Fruit fly (Drosophila melanogaster) whole organism, wandering third instar larva: ENCODE measurements around the gene st.

ENCODE experiments used
- Abd-B ChIP-seq: fragments of >200 bp; optimal IDR thresholded peaks from 2 replicates; lab custom pipeline; 2017; ENCODE audit warnings: missing biosample characterization, missing genetic modification characterization
- CG32264 ChIP-seq: fragments of 200-800 bp; sonication (Bioruptor generic); optimal IDR thresholded peaks from 2 replicates; lab custom pipeline; 2016; ENCODE audit warnings: missing biosample characterization, missing genetic modification characterization
- CG9705 ChIP-seq: fragments of 200-800 bp; sonication (Bioruptor generic); optimal IDR thresholded peaks from 2 replicates; lab custom pipeline; 2018; ENCODE audit warnings: missing biosample characterization, mild to moderate bottlenecking, missing genetic modification characterization
- CrebA ChIP-seq: fragments of 200-800 bp; sonication (Bioruptor generic); optimal IDR thresholded peaks from 2 replicates; lab custom pipeline; 2016; ENCODE audit warnings: missing biosample characterization, mild to moderate bottlenecking, missing genetic modification characterization, borderline replicate concordance
- Dfd ChIP-seq: fragments of >200 bp; optimal IDR thresholded peaks from 2 replicates; lab custom pipeline; 2017; ENCODE audit warnings: missing biosample characterization, missing genetic modification characterization
- Dif ChIP-seq: fragments of 200-275, 200-300 bp; sonication (Bioruptor generic); optimal IDR thresholded peaks from 2 replicates; lab custom pipeline; 2018; ENCODE audit warnings: missing biosample characterization, missing genetic modification characterization; ENCODE audit not compliant: partially characterized antibody
- GATAd ChIP-seq: sonication (Bioruptor generic); optimal IDR thresholded peaks from 2 replicates; lab custom pipeline; 2016; ENCODE audit warnings: missing biosample characterization, missing genetic modification characterization
- HLH106 ChIP-seq: fragments of 200-800 bp; optimal IDR thresholded peaks from 3 replicates; lab custom pipeline; 2019; ENCODE audit warnings: missing biosample characterization, mild to moderate bottlenecking, missing genetic modification characterization, moderate library complexity
- Hnf4 ChIP-seq: fragments of 200-800 bp; sonication (Bioruptor generic); optimal IDR thresholded peaks from 2 replicates; lab custom pipeline; 2016; ENCODE audit warnings: missing biosample characterization, mild to moderate bottlenecking, missing genetic modification characterization
- Hr78 ChIP-seq: fragments of >200 bp; optimal IDR thresholded peaks from 2 replicates; lab custom pipeline; 2017; ENCODE audit warnings: missing biosample characterization, missing genetic modification characterization
- Hr83 ChIP-seq: fragments of 200-300 bp; sonication (Bioruptor generic); optimal IDR thresholded peaks from 2 replicates; lab custom pipeline; 2016; ENCODE audit warnings: missing biosample characterization, mild to moderate bottlenecking, missing genetic modification characterization, moderate library complexity; ENCODE audit not compliant: poor library complexity, severe bottlenecking
- Jra ChIP-seq: sonication (Bioruptor generic); optimal IDR thresholded peaks from 2 replicates; lab custom pipeline; 2016; ENCODE audit warnings: missing biosample characterization, missing genetic modification characterization
- Mio ChIP-seq: sonication (Bioruptor generic); optimal IDR thresholded peaks from 2 replicates; lab custom pipeline; 2016; ENCODE audit warnings: missing biosample characterization, missing genetic modification characterization
- Myc ChIP-seq: fragments of >200 bp; optimal IDR thresholded peaks from 2 replicates; lab custom pipeline; 2017
- N ChIP-seq: fragments of >200 bp; optimal IDR thresholded peaks from 2 replicates; lab custom pipeline; 2018; ENCODE audit warnings: missing biosample characterization, missing external identifiers, missing genetic modification characterization
- OdsH ChIP-seq: fragments of 200-800 bp; sonication (Bioruptor generic); optimal IDR thresholded peaks from 2 replicates; lab custom pipeline; 2016; ENCODE audit warnings: missing biosample characterization, mild to moderate bottlenecking, missing genetic modification characterization
- Rel ChIP-seq, 2 experiments: fragments of 200-800 bp; sonication (Bioruptor generic) in 1 of 2; optimal IDR thresholded peaks; 2 replicates in 1 of 2; 3 replicates in 1 of 2; lab custom pipeline; 2016 to 2019; ENCODE audit warnings: mild to moderate bottlenecking in 2 of 2, missing biosample characterization in 2 of 2, missing genetic modification characterization in 2 of 2, moderate library complexity in 1 of 2
- Sp1 ChIP-seq: fragments of 200-800 bp; sonication (Bioruptor generic); optimal IDR thresholded peaks from 3 replicates; lab custom pipeline; 2019; ENCODE audit warnings: missing biosample characterization, mild to moderate bottlenecking, missing genetic modification characterization, moderate library complexity
- Vsx2 ChIP-seq: fragments of 200-300, 225-300 bp; sonication (Bioruptor generic); optimal IDR thresholded peaks from 2 replicates; lab custom pipeline; 2018; ENCODE audit warnings: missing biosample characterization, missing genetic modification characterization; ENCODE audit not compliant: partially characterized antibody
- br ChIP-seq: fragments of 200-800 bp; sonication (Bioruptor generic); optimal IDR thresholded peaks from 2 replicates; lab custom pipeline; 2016; ENCODE audit warnings: missing biosample characterization, missing genetic modification characterization
- brk ChIP-seq: fragments of 200-800 bp; sonication (Bioruptor generic); optimal IDR thresholded peaks from 2 replicates; lab custom pipeline; 2016; ENCODE audit warnings: missing biosample characterization, mild to moderate bottlenecking, missing genetic modification characterization
- dl ChIP-seq, 2 experiments: fragments of 175-275, 200-275 bp in 1 of 2; fragments of 200-275 bp in 1 of 2; sonication (Bioruptor generic); optimal IDR thresholded peaks; lab custom pipeline; 2018; ENCODE audit warnings: mild to moderate bottlenecking in 2 of 2, missing biosample characterization in 2 of 2, missing genetic modification characterization in 2 of 2, moderate library complexity in 2 of 2; ENCODE audit not compliant: partially characterized antibody in 2 of 2, insufficient read depth in 1 of 2
- dmrt93B ChIP-seq: fragments of 200-800 bp; sonication (Bioruptor generic); optimal IDR thresholded peaks from 2 replicates; lab custom pipeline; 2018; ENCODE audit warnings: missing biosample characterization, mild to moderate bottlenecking, missing genetic modification characterization
- dsf ChIP-seq: sonication (Bioruptor generic); optimal IDR thresholded peaks from 2 replicates; lab custom pipeline; 2016; ENCODE audit warnings: missing biosample characterization, missing genetic modification characterization, borderline replicate concordance
- ey ChIP-seq: fragments of 200-800 bp; sonication (Bioruptor generic); optimal IDR thresholded peaks from 2 replicates; lab custom pipeline; 2016; ENCODE audit warnings: missing biosample characterization, missing genetic modification characterization
- foxo ChIP-seq, 2 experiments: fragments of 200-800 bp; sonication (Bioruptor generic); optimal IDR thresholded peaks; 2 replicates in 1 of 2; 3 replicates in 1 of 2; lab custom pipeline; 2016 to 2017; ENCODE audit warnings: missing biosample characterization in 2 of 2, missing genetic modification characterization in 2 of 2
- fru ChIP-seq: fragments of 200-800 bp; sonication (Bioruptor generic); optimal IDR thresholded peaks from 3 replicates; lab custom pipeline; 2016; ENCODE audit warnings: missing biosample characterization, mild to moderate bottlenecking, missing genetic modification characterization
- h ChIP-seq: fragments of 200-800 bp; sonication (Bioruptor generic); optimal IDR thresholded peaks from 3 replicates; lab custom pipeline; 2016; ENCODE audit warnings: missing biosample characterization, mild to moderate bottlenecking, missing genetic modification characterization
- jim ChIP-seq: fragments of 175-275, 200-325 bp; sonication (Bioruptor generic); optimal IDR thresholded peaks from 2 replicates; lab custom pipeline; 2016; ENCODE audit warnings: missing biosample characterization, mild to moderate bottlenecking, missing genetic modification characterization
- lola ChIP-seq: fragments of >200 bp; optimal IDR thresholded peaks from 2 replicates; lab custom pipeline; 2017; ENCODE audit warnings: missing biosample characterization, missing genetic modification characterization
- pan ChIP-seq: fragments of >200 bp; optimal IDR thresholded peaks from 2 replicates; lab custom pipeline; 2017
- psq ChIP-seq: fragments of 200-800 bp; sonication (Bioruptor generic); optimal IDR thresholded peaks from 3 replicates; lab custom pipeline; 2017; ENCODE audit warnings: missing biosample characterization, mild to moderate bottlenecking, missing genetic modification characterization, moderate library complexity
- rgr ChIP-seq: fragments of 200-800 bp; sonication (Bioruptor generic); optimal IDR thresholded peaks from 3 replicates; lab custom pipeline; 2016; ENCODE audit warnings: missing biosample characterization, mild to moderate bottlenecking, missing genetic modification characterization
- sage ChIP-seq: fragments of 200-800 bp; sonication (Bioruptor generic); optimal IDR thresholded peaks from 2 replicates; lab custom pipeline; 2016; ENCODE audit warnings: missing biosample characterization, mild to moderate bottlenecking, missing genetic modification characterization
- sv ChIP-seq: fragments of 200-800 bp; sonication (Bioruptor generic); optimal IDR thresholded peaks from 3 replicates; lab custom pipeline; 2016; ENCODE audit warnings: missing biosample characterization, missing genetic modification characterization
- tai ChIP-seq: sonication (Bioruptor generic); optimal IDR thresholded peaks from 2 replicates; lab custom pipeline; 2016; ENCODE audit warnings: missing biosample characterization, missing genetic modification characterization
- usp ChIP-seq: fragments of >200 bp; optimal IDR thresholded peaks from 2 replicates; lab custom pipeline; 2017; ENCODE audit warnings: missing biosample characterization, missing genetic modification characterization
- woc ChIP-seq: sonication (Bioruptor generic); optimal IDR thresholded peaks from 2 replicates; lab custom pipeline; 2016; ENCODE audit warnings: missing biosample characterization, mild to moderate bottlenecking, missing genetic modification characterization

Gene st

DNA sequence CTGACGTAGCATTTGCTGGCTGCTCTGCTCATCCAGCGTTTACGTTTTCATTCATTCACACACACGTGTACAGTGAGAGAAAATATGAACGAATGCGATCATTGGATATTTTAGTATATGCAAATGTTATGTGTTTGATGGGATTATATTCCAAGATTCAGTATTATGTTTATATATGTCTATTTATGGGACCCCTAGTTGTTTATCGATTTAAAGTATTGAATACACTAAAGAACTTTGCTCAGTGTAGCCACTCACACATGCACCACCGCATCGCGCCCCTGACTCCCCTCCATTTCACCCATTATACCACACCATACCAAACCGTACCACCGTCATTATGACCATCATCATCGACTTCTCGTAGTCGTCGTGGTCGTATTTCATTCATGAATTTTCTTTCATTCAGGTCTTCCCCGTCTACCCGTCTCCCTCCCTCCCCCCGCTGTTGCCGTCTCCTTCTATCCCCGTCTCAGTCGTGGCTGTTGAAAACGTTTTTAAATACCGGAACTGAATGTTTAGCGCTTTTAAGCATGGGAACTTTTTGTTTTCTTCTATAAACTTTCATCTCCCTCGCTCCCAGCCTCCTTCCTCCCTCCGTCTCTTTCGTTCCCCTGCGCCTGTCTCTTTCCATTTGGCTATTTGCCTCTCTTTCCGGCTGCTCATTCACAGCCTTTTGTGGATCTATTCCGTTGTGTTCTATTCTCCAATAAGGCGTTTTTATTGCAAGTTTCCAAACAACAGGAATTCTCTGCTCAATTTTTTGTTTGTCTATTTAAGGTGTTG lies 16.9 kb upstream of the st start:
- TF ChIP-seq CG32264 (GFP tag; lab: Kevin White, UChicago): peak; percentile 5
- TF ChIP-seq CrebA (GFP tag; lab: Kevin White, UChicago): no peak
- no peak for TF ChIP-seq Rel (GFP tag; optimal IDR thresholded peaks at IDR 0.05; lab: Kevin White, UChicago)
- TF ChIP-seq Rel (tag; optimal IDR thresholded peaks at IDR 0.05; lab: Kevin White, UChicago): peak; percentile 1
- TF ChIP-seq N (GFP tag; lab: Kevin White, UChicago): no peak
- TF ChIP-seq foxo (GFP tag; optimal IDR thresholded peaks at IDR 0.05; lab: Kevin White, UChicago): peak in 1 of 2 experiments; percentile 84
- peak; percentile 44 for TF ChIP-seq brk (GFP tag; lab: Kevin White, UChicago)
- TF ChIP-seq Dfd (GFP tag; lab: Kevin White, UChicago): no peak
- TF ChIP-seq sv (GFP tag; lab: Kevin White, UChicago): peak; percentile 93
- TF ChIP-seq sage (GFP tag; lab: Kevin White, UChicago): peak; percentile 6
- TF ChIP-seq usp: no peak
- TF ChIP-seq OdsH (GFP tag; lab: Kevin White, UChicago): peak; percentile 75
- TF ChIP-seq fru (GFP tag; lab: Kevin White, UChicago): peak; percentile 79
- no peak for TF ChIP-seq Vsx2 (GFP tag; lab: Kevin White, UChicago)
- TF ChIP-seq h (GFP tag; lab: Kevin White, UChicago): peak; percentile 81
- no peak for TF ChIP-seq Hr83 (GFP tag; lab: Kevin White, UChicago)
- TF ChIP-seq dsf (GFP tag; lab: Kevin White, UChicago): no peak
- TF ChIP-seq rgr: peak; percentile 83
- peak; percentile 81 for TF ChIP-seq ey (GFP tag; lab: Kevin White, UChicago)
- TF ChIP-seq psq (GFP tag; lab: Kevin White, UChicago): peak; percentile 72
- peak; percentile 43 for TF ChIP-seq woc
- peak; percentile 66 for TF ChIP-seq Sp1
- no peak for TF ChIP-seq Dif (GFP tag; lab: Kevin White, UChicago)
- TF ChIP-seq lola: no peak
- TF ChIP-seq CG9705 (GFP tag; lab: Kevin White, UChicago): peak; percentile 31
- peak; percentile 29 for TF ChIP-seq Jra (GFP tag; lab: Kevin White, UChicago)
- TF ChIP-seq HLH106 (tag; lab: Kevin White, UChicago): peak; percentile 75
- peak; percentile 71 for TF ChIP-seq Hnf4
- TF ChIP-seq Abd-B (GFP tag; lab: Kevin White, UChicago): no peak
- TF ChIP-seq dmrt93B: peak; percentile 58
- TF ChIP-seq tai (GFP tag; lab: Kevin White, UChicago): peak; percentile 30
- no peak for TF ChIP-seq Myc (lab: Kevin White, UChicago)
- no peak for TF ChIP-seq Mio (GFP tag; lab: Kevin White, UChicago)
- no peak for TF ChIP-seq GATAd (GFP tag; lab: Kevin White, UChicago)
- TF ChIP-seq br (GFP tag; lab: Kevin White, UChicago): peak; percentile 73
- no peak for TF ChIP-seq jim (GFP tag; lab: Kevin White, UChicago)
- no peak for TF ChIP-seq pan (lab: Kevin White, UChicago)
- TF ChIP-seq dl (GFP tag; optimal IDR thresholded peaks at IDR 0.05; lab: Kevin White, UChicago; ENCODE audit: insufficient read depth in 1 of 2, partially characterized antibody in 2 of 2): no peak
- no peak for TF ChIP-seq Hr78 (GFP tag; lab: Kevin White, UChicago)

DNA sequence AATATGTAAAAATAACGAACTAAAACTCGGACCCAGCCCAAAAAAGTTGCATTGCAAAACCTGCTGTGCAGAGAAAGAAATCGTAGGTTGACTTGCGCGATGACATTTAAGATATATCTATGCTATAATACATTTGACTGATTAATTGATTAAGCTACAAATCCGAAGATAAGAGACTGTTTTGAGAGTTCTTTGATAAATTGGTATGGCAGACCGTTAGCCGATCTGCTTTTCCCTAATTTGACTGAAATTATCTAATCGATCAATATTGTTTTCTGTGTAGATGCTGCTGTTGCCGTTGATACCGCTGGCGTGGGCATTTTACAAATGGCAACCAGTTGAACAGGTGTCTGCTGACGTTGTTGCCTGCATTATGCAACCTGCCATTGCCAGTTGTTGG lies 15.3 kb upstream of the st start:
- TF ChIP-seq h (GFP tag; lab: Kevin White, UChicago): peak; percentile 15
- no peak for TF ChIP-seq Hr78 (GFP tag; lab: Kevin White, UChicago)
